Worm (Caenorhabditis elegans) whole organism, early embryonic: ENCODE measurements around the gene Y56A3A.2.

Experiments
- B0310.2 ChIP-seq: sonication (generic microtip); optimal IDR thresholded peaks from 2 replicates; lab custom pipeline; 2016; ENCODE audit warnings: mild to moderate bottlenecking, missing genetic modification characterization, missing compliant biosample characterization
- F13C5.2 ChIP-seq: sonication (generic microtip); optimal IDR thresholded peaks from 2 replicates; lab custom pipeline; 2017; ENCODE audit warnings: mild to moderate bottlenecking, missing genetic modification characterization, inconsistent platforms, missing compliant biosample characterization
- aly-1 ChIP-seq: sonication (generic microtip); optimal IDR thresholded peaks from 2 replicates; lab custom pipeline; 2016; ENCODE audit warnings: missing genetic modification characterization, missing compliant biosample characterization
- ama-1 ChIP-seq: fragments of 150-350 bp; optimal IDR thresholded peaks from 2 replicates; lab custom pipeline; 2014
- ceh-13 ChIP-seq: fragments of 200-800 bp; sonication (Bioruptor generic); optimal IDR thresholded peaks from 2 replicates; lab custom pipeline; 2018; ENCODE audit warnings: mild to moderate bottlenecking, missing genetic modification characterization, missing compliant biosample characterization
- ceh-36 ChIP-seq: sonication (generic microtip); optimal IDR thresholded peaks from 2 replicates; lab custom pipeline; 2016; ENCODE audit warnings: missing genetic modification characterization, inconsistent platforms, missing compliant biosample characterization
- ets-7 ChIP-seq: sonication (generic microtip); optimal IDR thresholded peaks from 2 replicates; lab custom pipeline; 2016; ENCODE audit warnings: missing genotype, missing genetic modification characterization, missing compliant biosample characterization
- flt-1 ChIP-seq: fragments of 200-800 bp; sonication (Bioruptor generic); IDR thresholded peaks from 2 replicates; pipeline ENCODE4 v1.3.6; 2022; ENCODE audit warnings: missing genetic modification characterization, missing compliant biosample characterization
- hmbx-1 ChIP-seq: sonication (generic microtip); optimal IDR thresholded peaks from 2 replicates; lab custom pipeline; 2016; ENCODE audit warnings: mild to moderate bottlenecking, missing genetic modification characterization, missing compliant biosample characterization
- hmg-4 ChIP-seq: fragments of 200-800 bp; sonication (Bioruptor generic); optimal IDR thresholded peaks from 2 replicates; lab custom pipeline; 2018; ENCODE audit warnings: mild to moderate bottlenecking, missing genetic modification characterization, missing compliant biosample characterization
- hnd-1 ChIP-seq: sonication (generic microtip); optimal IDR thresholded peaks from 2 replicates; lab custom pipeline; 2016; ENCODE audit warnings: missing genetic modification characterization, missing compliant biosample characterization
- pes-1 ChIP-seq: fragments of 200-800 bp; sonication (Bioruptor generic); IDR thresholded peaks from 2 replicates; pipeline ENCODE4 v1.3.6; 2022; ENCODE audit warnings: missing genetic modification reagents, missing genetic modification characterization, missing compliant biosample characterization
- scrt-1 ChIP-seq: fragments of 200-800 bp; sonication (Bioruptor generic); IDR thresholded peaks from 2 replicates; pipeline ENCODE4 v1.3.6; 2022; ENCODE audit warnings: missing genetic modification characterization, missing compliant biosample characterization
- sea-1 ChIP-seq: fragments of 200-800 bp; sonication (Bioruptor generic); conservative IDR thresholded peaks from 2 replicates; pipeline ENCODE4 v1.3.6; 2022; ENCODE audit warnings: missing genetic modification characterization, missing compliant biosample characterization
- tbx-11 ChIP-seq: fragments of 200-800 bp; sonication (Bioruptor generic); IDR thresholded peaks from 2 replicates; pipeline ENCODE4 v1.3.6; 2022; ENCODE audit warnings: missing genetic modification characterization, missing compliant biosample characterization
- tbx-37 ChIP-seq: fragments of 200-800 bp; sonication (Bioruptor generic); conservative IDR thresholded peaks from 2 replicates; pipeline ENCODE4 v1.3.6; 2022; ENCODE audit warnings: missing genetic modification reagents, missing genetic modification characterization, missing compliant biosample characterization
- tra-4 ChIP-seq: sonication (generic microtip); optimal IDR thresholded peaks from 2 replicates; lab custom pipeline; 2017; ENCODE audit warnings: missing genetic modification characterization, missing compliant biosample characterization

The Y56A3A.2 gene

ce11 chrIII:11876130-11876529 is 14.1 kb upstream of the Y56A3A.2 start:
- TF ChIP-seq F13C5.2 (tag; lab: Kevin White, UChicago) (no peak), B0310.2 (tag; lab: Kevin White, UChicago) (no peak), scrt-1 (GFP tag; lab: Robert Waterston, UW) (no peak), hnd-1 (tag; lab: Kevin White, UChicago) (no peak), hmg-4 (no peak), sea-1 (GFP tag; lab: Robert Waterston, UW) (no peak), ets-7 (tag; lab: Kevin White, UChicago) (no peak), ceh-36 (no peak), hmbx-1 (tag; lab: Kevin White, UChicago) (no peak), tra-4 (tag; lab: Kevin White, UChicago) (no peak), tbx-37 (GFP tag; lab: Robert Waterston, UW) (no peak), pes-1 (GFP tag; lab: Robert Waterston, UW) (no peak), ama-1 (lab: Kevin White, UChicago) (no peak), aly-1 (no peak)

ce11 chrIII:11874242-11874641 is 12.2 kb upstream of the Y56A3A.2 start:
- TF ChIP-seq tbx-11 (GFP tag; lab: Robert Waterston, UW) (no peak), hmbx-1 (tag; lab: Kevin White, UChicago) (no peak), ceh-36 (no peak), ama-1 (lab: Kevin White, UChicago) (no peak), flt-1 (GFP tag; lab: Robert Waterston, UW) (no peak), ceh-13 (no peak), tbx-37 (GFP tag; lab: Robert Waterston, UW) (no peak), sea-1 (GFP tag; lab: Robert Waterston, UW) (no peak), aly-1 (no peak), B0310.2 (tag; lab: Kevin White, UChicago) (no peak)

ce11 chrIII:11871617-11872016 is 9.6 kb upstream of the Y56A3A.2 start:
- no peak for TF ChIP-seq tra-4 (tag; lab: Kevin White, UChicago)
- TF ChIP-seq B0310.2 (tag; lab: Kevin White, UChicago), result no peak
- TF ChIP-seq ceh-13, result no peak
- no peak for TF ChIP-seq hnd-1 (tag; lab: Kevin White, UChicago)
- TF ChIP-seq pes-1 (GFP tag; lab: Robert Waterston, UW), result no peak
- no peak for TF ChIP-seq ceh-36
- no peak for TF ChIP-seq sea-1 (GFP tag; lab: Robert Waterston, UW)
- no peak for TF ChIP-seq hmg-4
- no peak for TF ChIP-seq aly-1

- no peak for TF ChIP-seq aly-1
- TF ChIP-seq B0310.2 (tag; lab: Kevin White, UChicago), result no peak
- no peak for TF ChIP-seq ama-1 (lab: Kevin White, UChicago)
- peak; percentile 72 for TF ChIP-seq hmg-4
- TF ChIP-seq tbx-37 (GFP tag; lab: Robert Waterston, UW), result peak; percentile 51
- peak; percentile 55 for TF ChIP-seq F13C5.2 (tag; lab: Kevin White, UChicago)
- TF ChIP-seq pes-1 (GFP tag; lab: Robert Waterston, UW), result peak; percentile 43; the same call in 1 of the 2 replicates
- no peak for TF ChIP-seq flt-1 (GFP tag; lab: Robert Waterston, UW)
- no peak for TF ChIP-seq scrt-1 (GFP tag; lab: Robert Waterston, UW)
- no peak for TF ChIP-seq tbx-11 (GFP tag; lab: Robert Waterston, UW)
- no peak for TF ChIP-seq sea-1 (GFP tag; lab: Robert Waterston, UW)
- TF ChIP-seq hmbx-1 (tag; lab: Kevin White, UChicago), result no peak
- TF ChIP-seq ceh-36, result no peak
- TF ChIP-seq tra-4 (tag; lab: Kevin White, UChicago), result no peak
- no peak for TF ChIP-seq hnd-1 (tag; lab: Kevin White, UChicago)
- TF ChIP-seq ceh-13, result no peak
- TF ChIP-seq ets-7 (tag; lab: Kevin White, UChicago), result no peak
Observed at ce11 chrIII:11870009-11870408, 8.0 kb upstream of the Y56A3A.2 start.

ce11 chrIII:11869231-11869912 is 7.3 kb upstream of the Y56A3A.2 start, which contains the start of gene taf-12:
TSS of gene taf-12 (minus strand) at chrIII:11869281.
- TF ChIP-seq tra-4 (tag; lab: Kevin White, UChicago) (no peak), tbx-11 (GFP tag; lab: Robert Waterston, UW) (no peak), ama-1 (lab: Kevin White, UChicago) (no peak), flt-1 (GFP tag; lab: Robert Waterston, UW) (no peak), tbx-37 (GFP tag; lab: Robert Waterston, UW) (no peak), ceh-36 (no peak)

- TF ChIP-seq B0310.2 (tag; lab: Kevin White, UChicago) (no peak), ama-1 (lab: Kevin White, UChicago) (no peak), flt-1 (GFP tag; lab: Robert Waterston, UW) (no peak), tbx-11 (GFP tag; lab: Robert Waterston, UW) (no peak), tra-4 (tag; lab: Kevin White, UChicago) (no peak), F13C5.2 (tag; lab: Kevin White, UChicago) (no peak), tbx-37 (GFP tag; lab: Robert Waterston, UW) (no peak), hnd-1 (tag; lab: Kevin White, UChicago) (no peak), sea-1 (GFP tag; lab: Robert Waterston, UW) (no peak), hmg-4 (no peak), ceh-36 (no peak), scrt-1 (GFP tag; lab: Robert Waterston, UW) (no peak), aly-1 (no peak), hmbx-1 (tag; lab: Kevin White, UChicago) (no peak), ets-7 (tag; lab: Kevin White, UChicago) (no peak), pes-1 (GFP tag; lab: Robert Waterston, UW) (no peak), ceh-13 (no peak)
Observed at ce11 chrIII:11866127-11866526, 4.1 kb upstream of the Y56A3A.2 start.

ce11 chrIII:11861123-11861522 is 926 bp downstream of the Y56A3A.2 start:
- TF ChIP-seq tbx-11 (GFP tag; lab: Robert Waterston, UW) (no peak), hmg-4 (no peak), aly-1 (no peak), pes-1 (GFP tag; lab: Robert Waterston, UW) (no peak), F13C5.2 (tag; lab: Kevin White, UChicago) (no peak), tbx-37 (GFP tag; lab: Robert Waterston, UW) (no peak), ceh-36 (no peak), flt-1 (GFP tag; lab: Robert Waterston, UW) (no peak), hmbx-1 (tag; lab: Kevin White, UChicago) (no peak), ets-7 (tag; lab: Kevin White, UChicago) (no peak), hnd-1 (tag; lab: Kevin White, UChicago) (no peak), ama-1 (lab: Kevin White, UChicago) (no peak), sea-1 (GFP tag; lab: Robert Waterston, UW) (no peak), tra-4 (tag; lab: Kevin White, UChicago) (no peak), B0310.2 (tag; lab: Kevin White, UChicago) (no peak), ceh-13 (no peak), scrt-1 (GFP tag; lab: Robert Waterston, UW) (no peak)
